Worm (Caenorhabditis elegans): Measurements from ENCODE around the gene eco-1.

Gene eco-1

ce11 chrIII:7359037-7359548 lies at the start of gene eco-1, which contains the start of gene hmgr-1:
TSS of gene eco-1 (minus strand) at chrIII:7359095.
TSS of gene hmgr-1 (plus strand) at chrIII:7359498.
- TF ChIP-seq ama-1 (optimal IDR thresholded peaks at IDR 0.05) (no peak), flt-1 (GFP tag; IDR thresholded peaks at IDR 0.05) (no peak)

ce11 chrIII:7399004-7399403 lies 40.1 kb upstream of the eco-1 start:
- TF ChIP-seq ceh-13 (GFP tag; optimal IDR thresholded peaks at IDR 0.05) (no peak), hmbx-1 (tag; optimal IDR thresholded peaks at IDR 0.05) (no peak), aly-1 (tag; optimal IDR thresholded peaks at IDR 0.05) (no peak), tra-4 (tag; optimal IDR thresholded peaks at IDR 0.05) (no peak), ama-1 (optimal IDR thresholded peaks at IDR 0.05) (no peak), B0310.2 (tag; optimal IDR thresholded peaks at IDR 0.05) (no peak), pes-1 (GFP tag; IDR thresholded peaks at IDR 0.05) (no peak), tbx-11 (GFP tag; IDR thresholded peaks at IDR 0.05) (no peak), ceh-36 (tag; optimal IDR thresholded peaks at IDR 0.05) (no peak), tbx-37 (GFP tag; conservative IDR thresholded peaks at IDR 0.05) (no peak), sea-1 (GFP tag; conservative IDR thresholded peaks at IDR 0.05) (no peak), F13C5.2 (tag; optimal IDR thresholded peaks at IDR 0.05) (no peak), flt-1 (GFP tag; IDR thresholded peaks at IDR 0.05) (no peak), hnd-1 (tag; optimal IDR thresholded peaks at IDR 0.05) (no peak), hmg-4 (GFP tag; optimal IDR thresholded peaks at IDR 0.05) (no peak), ets-7 (tag; optimal IDR thresholded peaks at IDR 0.05) (no peak), scrt-1 (GFP tag; IDR thresholded peaks at IDR 0.05) (no peak)

ce11 chrIII:7397196-7397595 lies 38.3 kb upstream of the eco-1 start:
- TF ChIP-seq scrt-1 (GFP tag; IDR thresholded peaks at IDR 0.05) (no peak), tbx-37 (GFP tag; conservative IDR thresholded peaks at IDR 0.05) (no peak), pes-1 (GFP tag; IDR thresholded peaks at IDR 0.05) (no peak), tra-4 (tag; optimal IDR thresholded peaks at IDR 0.05) (no peak), ets-7 (tag; optimal IDR thresholded peaks at IDR 0.05) (no peak), F13C5.2 (tag; optimal IDR thresholded peaks at IDR 0.05) (no peak), tbx-11 (GFP tag; IDR thresholded peaks at IDR 0.05) (no peak), ceh-36 (tag; optimal IDR thresholded peaks at IDR 0.05) (no peak), hnd-1 (tag; optimal IDR thresholded peaks at IDR 0.05) (no peak), ceh-13 (GFP tag; optimal IDR thresholded peaks at IDR 0.05) (no peak), ama-1 (optimal IDR thresholded peaks at IDR 0.05) (no peak), sea-1 (GFP tag; conservative IDR thresholded peaks at IDR 0.05) (no peak), flt-1 (GFP tag; IDR thresholded peaks at IDR 0.05) (no peak), hmbx-1 (tag; optimal IDR thresholded peaks at IDR 0.05) (no peak), hmg-4 (GFP tag; optimal IDR thresholded peaks at IDR 0.05) (no peak), B0310.2 (tag; optimal IDR thresholded peaks at IDR 0.05) (no peak)

ce11 chrIII:7395354-7395753 lies 36.5 kb upstream of the eco-1 start, which contains the start of gene lgc-50:
TSS of gene lgc-50 (minus strand) at chrIII:7395454.
- TF ChIP-seq scrt-1 (GFP tag; IDR thresholded peaks at IDR 0.05) (no peak), tbx-11 (GFP tag; IDR thresholded peaks at IDR 0.05) (no peak), F13C5.2 (tag; optimal IDR thresholded peaks at IDR 0.05) (no peak), sea-1 (GFP tag; conservative IDR thresholded peaks at IDR 0.05) (no peak), ceh-13 (GFP tag; optimal IDR thresholded peaks at IDR 0.05) (no peak), hmbx-1 (tag; optimal IDR thresholded peaks at IDR 0.05) (no peak), flt-1 (GFP tag; IDR thresholded peaks at IDR 0.05) (no peak)

ce11 chrIII:7387359-7387758 lies 28.5 kb upstream of the eco-1 start:
- TF ChIP-seq hmg-4 (GFP tag; optimal IDR thresholded peaks at IDR 0.05) (no peak), F13C5.2 (tag; optimal IDR thresholded peaks at IDR 0.05) (no peak), hnd-1 (tag; optimal IDR thresholded peaks at IDR 0.05) (no peak), flt-1 (GFP tag; IDR thresholded peaks at IDR 0.05) (no peak), tbx-37 (GFP tag; conservative IDR thresholded peaks at IDR 0.05) (no peak), tbx-11 (GFP tag; IDR thresholded peaks at IDR 0.05) (no peak), ceh-36 (tag; optimal IDR thresholded peaks at IDR 0.05) (no peak), tra-4 (tag; optimal IDR thresholded peaks at IDR 0.05) (no peak), hmbx-1 (tag; optimal IDR thresholded peaks at IDR 0.05) (no peak), ceh-13 (GFP tag; optimal IDR thresholded peaks at IDR 0.05) (no peak), pes-1 (GFP tag; IDR thresholded peaks at IDR 0.05) (no peak), B0310.2 (tag; optimal IDR thresholded peaks at IDR 0.05) (no peak), ama-1 (optimal IDR thresholded peaks at IDR 0.05) (no peak), sea-1 (GFP tag; conservative IDR thresholded peaks at IDR 0.05) (no peak), aly-1 (tag; optimal IDR thresholded peaks at IDR 0.05) (no peak)

- peak; percentile 44; the same call in 1 of the 2 replicates for TF ChIP-seq pes-1 (GFP tag; IDR thresholded peaks at IDR 0.05)
Measured at ce11 chrIII:7386539-7386938, 27.6 kb upstream of the eco-1 start.

- TF ChIP-seq ceh-36 (tag; optimal IDR thresholded peaks at IDR 0.05) (no peak), pes-1 (GFP tag; IDR thresholded peaks at IDR 0.05) (no peak), tbx-37 (GFP tag; conservative IDR thresholded peaks at IDR 0.05) (no peak), ets-7 (tag; optimal IDR thresholded peaks at IDR 0.05) (no peak), B0310.2 (tag; optimal IDR thresholded peaks at IDR 0.05) (no peak), sea-1 (GFP tag; conservative IDR thresholded peaks at IDR 0.05) (no peak), hmg-4 (GFP tag; optimal IDR thresholded peaks at IDR 0.05) (no peak), scrt-1 (GFP tag; IDR thresholded peaks at IDR 0.05) (no peak), hnd-1 (tag; optimal IDR thresholded peaks at IDR 0.05) (no peak), tbx-11 (GFP tag; IDR thresholded peaks at IDR 0.05) (no peak)
Measured at ce11 chrIII:7385929-7386328, 27.0 kb upstream of the eco-1 start, which contains the start of gene trd-1. TSS of gene trd-1 (plus strand) at chrIII:7386229.

- TF ChIP-seq ets-7 (tag; optimal IDR thresholded peaks at IDR 0.05) = no peak
- TF ChIP-seq F13C5.2 (tag; optimal IDR thresholded peaks at IDR 0.05) = no peak
- TF ChIP-seq ama-1 (optimal IDR thresholded peaks at IDR 0.05) = no peak
Measured at ce11 chrIII:7383733-7384132, 24.8 kb upstream of the eco-1 start, which contains the start of gene tbp-1. TSS of gene tbp-1 (plus strand) at chrIII:7384033.
